Worm (Caenorhabditis elegans) whole organism, L1 larva: Measurements from ENCODE around the gene nos-3.
A peak's percentile ranks its signal among the peaks of the same experiment; 100 is the strongest.

ENCODE experiments used
- C34B4.2 ChIP-seq: sonication (generic microtip); optimal IDR thresholded peaks from 2 replicates; lab custom pipeline; 2017; ENCODE audit warnings: mild to moderate bottlenecking, missing genetic modification characterization, missing compliant biosample characterization
- F16B12.6 ChIP-seq: fragments of 150-350 bp; optimal IDR thresholded peaks from 2 replicates; lab custom pipeline; 2014; ENCODE audit warnings: missing biosample characterization, missing genetic modification characterization
- aha-1 ChIP-seq: fragments of 150-350 bp; optimal IDR thresholded peaks from 2 replicates; lab custom pipeline; 2014; ENCODE audit warnings: missing biosample characterization, missing genetic modification characterization
- alr-1 ChIP-seq: fragments of 200-800 bp; sonication (Bioruptor generic); optimal IDR thresholded peaks from 2 replicates; lab custom pipeline; 2018; ENCODE audit warnings: borderline replicate concordance, mild to moderate bottlenecking, missing genetic modification characterization, missing compliant biosample characterization
- ceh-63 ChIP-seq: fragments of 200-800 bp; sonication (Bioruptor generic); optimal IDR thresholded peaks from 2 replicates; lab custom pipeline; 2018; ENCODE audit warnings: mild to moderate bottlenecking, missing genetic modification characterization, missing compliant biosample characterization
- ceh-88 ChIP-seq: fragments of 200-800 bp; sonication (Bioruptor generic); IDR thresholded peaks from 2 replicates; pipeline ENCODE4 v1.3.6; 2022; ENCODE audit warnings: missing genetic modification characterization, missing compliant biosample characterization
- dsc-1 ChIP-seq: sonication (generic microtip); optimal IDR thresholded peaks from 2 replicates; lab custom pipeline; 2016; ENCODE audit warnings: mild to moderate bottlenecking, missing genetic modification characterization, missing compliant biosample characterization
- efl-1 ChIP-seq, 4 experiments: fragments of 150-350 bp; optimal IDR thresholded peaks in 3 of 4; peaks in 1 of 4; 1 replicate in 1 of 4; 2 replicates in 3 of 4; lab custom pipeline; 2014; ENCODE audit warnings: missing biosample characterization in 2 of 4, missing genetic modification characterization in 2 of 4, missing genetic modification reagents in 2 of 4
- egl-13 ChIP-seq: sonication (generic microtip); optimal IDR thresholded peaks from 2 replicates; lab custom pipeline; 2016; ENCODE audit warnings: missing genotype, missing genetic modification reagents, missing genetic modification characterization, missing compliant biosample characterization
- ets-5 ChIP-seq: fragments of 200-800 bp; sonication (Bioruptor generic); IDR thresholded peaks from 2 replicates; pipeline ENCODE4 v1.3.6; 2022; ENCODE audit warnings: missing genetic modification characterization, missing compliant biosample characterization
- fkh-10 ChIP-seq: sonication (generic microtip); optimal IDR thresholded peaks from 2 replicates; lab custom pipeline; 2017; ENCODE audit warnings: missing biosample characterization, missing genetic modification reagents, missing genetic modification characterization
- fkh-4 ChIP-seq: sonication (generic microtip); optimal IDR thresholded peaks from 2 replicates; lab custom pipeline; 2016; ENCODE audit warnings: missing compliant biosample characterization, missing genetic modification characterization, borderline replicate concordance
- fkh-8 ChIP-seq: sonication (generic microtip); optimal IDR thresholded peaks from 2 replicates; lab custom pipeline; 2016; ENCODE audit warnings: mild to moderate bottlenecking, missing genetic modification characterization, missing compliant biosample characterization
- fos-1 ChIP-seq: fragments of 150-350 bp; optimal IDR thresholded peaks from 2 replicates; lab custom pipeline; 2014; ENCODE audit warnings: missing biosample characterization, missing genetic modification characterization
- grh-1 ChIP-seq: fragments of 200-800 bp; sonication (Bioruptor generic); IDR thresholded peaks from 2 replicates; pipeline ENCODE4 v1.3.6; 2022; ENCODE audit warnings: missing genetic modification reagents, missing genetic modification characterization, missing compliant biosample characterization
- hlh-17 ChIP-seq: fragments of 200-800 bp; sonication (Bioruptor generic); optimal IDR thresholded peaks from 2 replicates; lab custom pipeline; 2018; ENCODE audit warnings: missing genetic modification characterization, mild to moderate bottlenecking, missing compliant biosample characterization, moderate library complexity, borderline replicate concordance
- isw-1 ChIP-seq: fragments of 200-800 bp; sonication (Bioruptor generic); IDR thresholded peaks from 2 replicates; pipeline ENCODE4 v1.3.6; 2022; ENCODE audit warnings: missing genetic modification characterization, missing compliant biosample characterization
- lin-15B ChIP-seq: fragments of 150-350 bp; sonication (generic microtip); optimal IDR thresholded peaks from 3 replicates; lab custom pipeline; 2014; ENCODE audit warnings: missing biosample characterization, missing genetic modification characterization
- mab-9 ChIP-seq: fragments of 200-800 bp; sonication (Bioruptor generic); IDR thresholded peaks from 2 replicates; pipeline ENCODE4 v1.3.6; 2022; ENCODE audit warnings: missing genetic modification reagents, missing genetic modification characterization, missing compliant biosample characterization
- mdl-1 ChIP-seq, 2 experiments: fragments of 150-350 bp; optimal IDR thresholded peaks; 2 replicates each; lab custom pipeline; 2014 to 2017; ENCODE audit warnings: missing biosample characterization in 2 of 2, missing genetic modification characterization in 2 of 2, inconsistent platforms in 1 of 2
- nhr-12 ChIP-seq: sonication (generic microtip); optimal IDR thresholded peaks from 2 replicates; lab custom pipeline; 2017; ENCODE audit warnings: missing biosample characterization, missing genetic modification characterization
- nhr-20 ChIP-seq: sonication (generic microtip); optimal IDR thresholded peaks from 2 replicates; lab custom pipeline; 2016; ENCODE audit warnings: mild to moderate bottlenecking, missing genetic modification characterization, missing compliant biosample characterization
- nhr-47 ChIP-seq: sonication (generic microtip); optimal IDR thresholded peaks from 2 replicates; lab custom pipeline; 2016; ENCODE audit warnings: mild to moderate bottlenecking, missing genetic modification characterization, moderate library complexity, missing compliant biosample characterization
- nhr-71 ChIP-seq: sonication (generic microtip); optimal IDR thresholded peaks from 2 replicates; lab custom pipeline; 2016; ENCODE audit warnings: mild to moderate bottlenecking, missing genetic modification characterization, moderate library complexity, missing compliant biosample characterization
- nhr-76 ChIP-seq: sonication (generic microtip); optimal IDR thresholded peaks from 2 replicates; lab custom pipeline; 2017; ENCODE audit warnings: missing biosample characterization, missing genetic modification characterization
- nhr-77 ChIP-seq: fragments of 150-350 bp; optimal IDR thresholded peaks from 2 replicates; lab custom pipeline; 2014; ENCODE audit warnings: missing biosample characterization, missing genetic modification characterization
- nhr-84 ChIP-seq: sonication (generic microtip); optimal IDR thresholded peaks from 2 replicates; lab custom pipeline; 2017; ENCODE audit warnings: missing biosample characterization, missing genetic modification characterization
- nhr-90 ChIP-seq: sonication (generic microtip); optimal IDR thresholded peaks from 2 replicates; lab custom pipeline; 2016; ENCODE audit warnings: mild to moderate bottlenecking, missing genetic modification characterization, missing compliant biosample characterization; ENCODE audit not compliant: poor library complexity
- pqm-1 ChIP-seq: sonication (generic microtip); optimal IDR thresholded peaks from 3 replicates; lab custom pipeline; 2017; ENCODE audit warnings: missing biosample characterization, missing genetic modification characterization
- sox-4 ChIP-seq: sonication (generic microtip); optimal IDR thresholded peaks from 2 replicates; lab custom pipeline; 2016; ENCODE audit warnings: missing genetic modification characterization, missing compliant biosample characterization
- sup-37 ChIP-seq: fragments of 200-800 bp; sonication (Bioruptor generic); optimal IDR thresholded peaks from 2 replicates; lab custom pipeline; 2018; ENCODE audit warnings: mild to moderate bottlenecking, missing genetic modification characterization, missing compliant biosample characterization
- swsn-7 ChIP-seq: sonication (generic microtip); optimal IDR thresholded peaks from 2 replicates; lab custom pipeline; 2016; ENCODE audit warnings: missing genetic modification characterization, missing compliant biosample characterization
- tlp-1 ChIP-seq: fragments of 150-350 bp; optimal IDR thresholded peaks from 2 replicates; lab custom pipeline; 2014; ENCODE audit warnings: missing biosample characterization, missing genetic modification characterization
- unc-130 ChIP-seq: fragments of 150-350 bp; optimal IDR thresholded peaks from 2 replicates; lab custom pipeline; 2017; ENCODE audit warnings: missing biosample characterization, missing genetic modification characterization, inconsistent platforms
- vab-15 ChIP-seq: sonication (generic microtip); optimal IDR thresholded peaks from 2 replicates; lab custom pipeline; 2017; ENCODE audit warnings: missing genotype, mild to moderate bottlenecking, missing genetic modification characterization, missing compliant biosample characterization
- zag-1 ChIP-seq: fragments of 150-350 bp; optimal IDR thresholded peaks from 2 replicates; lab custom pipeline; 2014; ENCODE audit warnings: missing biosample characterization, missing genetic modification characterization
- ztf-11 ChIP-seq, 2 experiments: sonication (generic microtip); optimal IDR thresholded peaks; 2 replicates each; lab custom pipeline; 2016 to 2017; ENCODE audit warnings: missing genetic modification characterization in 2 of 2, missing biosample characterization in 1 of 2, missing compliant biosample characterization in 1 of 2
- ztf-4 ChIP-seq: fragments of 150-350 bp; optimal IDR thresholded peaks from 2 replicates; lab custom pipeline; 2014; ENCODE audit warnings: missing biosample characterization, missing genetic modification characterization

Gene nos-3

DNA sequence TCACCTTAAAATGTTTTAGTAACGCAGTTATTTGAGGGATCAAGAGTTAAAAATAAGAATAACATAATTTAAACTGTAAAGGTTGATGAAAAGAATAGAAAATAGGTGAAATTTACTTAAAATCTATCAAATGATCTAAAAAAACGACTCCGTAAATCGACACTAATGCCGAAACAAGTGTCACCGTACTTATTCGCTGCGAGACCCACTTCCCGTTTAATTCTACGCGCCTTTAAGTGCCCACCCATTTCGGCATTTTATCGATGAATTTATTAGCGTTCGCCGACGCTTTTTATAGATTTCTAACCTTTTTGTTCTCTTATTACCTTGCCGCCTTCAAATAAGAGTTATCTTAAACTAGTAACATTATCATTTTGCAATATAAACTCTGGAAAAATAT lies at the start of gene nos-3, which contains the start of gene Y53C12B.1 (continued):
- TF ChIP-seq nhr-47 (tag; lab: Kevin White, UChicago) (peak; percentile 80), nhr-71 (peak; percentile 85), pqm-1 (tag; lab: Kevin White, UChicago) (no peak), fos-1 (peak; percentile 42), aha-1 (tag; lab: Kevin White, UChicago) (no peak), zag-1 (tag; lab: Kevin White, UChicago) (no peak), hlh-17 (GFP tag; lab: Kevin White, UChicago) (no peak), nhr-84 (tag; lab: Kevin White, UChicago) (no peak), ceh-88 (GFP tag; lab: Robert Waterston, UW) (no peak), alr-1 (tag; lab: Kevin White, UChicago) (no peak), fkh-10 (GFP tag; lab: Kevin White, UChicago) (peak; percentile 27), mdl-1 (tag; optimal IDR thresholded peaks at IDR 0.05; lab: Kevin White, UChicago) (peak in 1 of 2 experiments; percentile 68), grh-1 (peak; percentile 63), F16B12.6 (tag; lab: Kevin White, UChicago) (peak; percentile 65), lin-15B (tag; lab: Kevin White, UChicago) (peak; percentile 57), C34B4.2 (tag; lab: Kevin White, UChicago) (no peak), fkh-4 (tag; lab: Kevin White, UChicago) (no peak), dsc-1 (tag; lab: Kevin White, UChicago) (peak; percentile 57), sox-4 (no peak), efl-1 (optimal IDR thresholded peaks at IDR 0.05; lab: Kevin White, UChicago) (peak; percentile 87 to 89), efl-1 (GFP tag; optimal IDR thresholded peaks at IDR 0.05 in 1 of 2; lab: Kevin White, UChicago) (peak; percentile 77 to 97), ztf-11 (tag; optimal IDR thresholded peaks at IDR 0.05; lab: Kevin White, UChicago) (no peak), nhr-76 (tag; lab: Kevin White, UChicago) (no peak), nhr-77 (tag; lab: Kevin White, UChicago) (peak; percentile 69), ztf-4 (tag; lab: Kevin White, UChicago) (no peak), egl-13 (tag; lab: Kevin White, UChicago) (peak; percentile 39), ceh-63 (GFP tag; lab: Kevin White, UChicago) (no peak), vab-15 (tag; lab: Kevin White, UChicago) (peak; percentile 41), nhr-20 (tag; lab: Kevin White, UChicago) (peak; percentile 83), tlp-1 (tag; lab: Kevin White, UChicago) (no peak), nhr-90 (peak; percentile 68), mab-9 (GFP tag; lab: Robert Waterston, UW) (no peak)

DNA sequence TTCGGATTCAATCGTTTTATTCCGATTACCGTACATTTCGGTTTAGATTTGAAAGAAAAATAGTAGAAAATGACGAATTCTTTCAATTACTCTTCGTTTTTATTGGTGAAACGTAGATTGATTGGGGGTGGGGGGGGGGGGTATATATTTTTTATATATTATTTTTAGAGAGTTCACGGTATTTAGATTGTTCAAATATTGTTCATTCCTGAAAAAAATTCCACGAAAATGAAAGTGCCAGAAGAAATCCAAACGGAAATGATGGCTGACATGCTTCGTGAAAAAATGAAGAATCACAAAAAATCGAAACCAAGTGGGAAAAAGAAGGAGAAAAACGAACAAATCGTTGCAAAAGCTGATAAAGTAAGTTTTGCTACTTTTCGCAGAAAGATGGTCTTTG lies 45.8 kb upstream of the nos-3 start, which contains the start of the genes Y53C12A.8 and Y53C12A.7:
Gene Y53C12A.8, minus strand, starts transcription at position 101 of the 400 bp plus-strand sequence.
Gene Y53C12A.7, plus strand, starts transcription at position 181 of the 400 bp plus-strand sequence.
- no peak for TF ChIP-seq nhr-12 (tag; lab: Kevin White, UChicago)
- no peak for TF ChIP-seq isw-1 (GFP tag; lab: Robert Waterston, UW)
- TF ChIP-seq fkh-8 (tag; lab: Kevin White, UChicago) = no peak

DNA sequence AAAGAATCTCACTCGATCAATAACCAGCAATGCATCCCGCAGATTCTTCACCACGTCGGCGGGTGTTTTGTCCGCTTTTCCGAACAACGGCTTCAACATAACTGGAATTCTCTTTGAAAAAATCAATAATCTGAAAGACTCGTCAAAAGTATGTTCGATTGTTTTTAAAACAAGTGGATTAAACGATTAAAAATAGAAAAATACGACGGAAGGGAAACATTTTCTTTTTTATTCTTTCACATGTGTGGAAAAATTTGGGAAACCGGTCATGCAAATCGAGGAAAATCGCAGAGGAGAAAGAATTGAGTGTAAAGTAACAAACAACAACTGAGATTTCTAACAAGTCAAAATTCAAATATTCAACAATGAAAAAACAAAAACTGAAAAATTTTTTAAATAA lies 42.5 kb upstream of the nos-3 start, which contains the start of gene mop-25.2:
Gene mop-25.2, minus strand, starts transcription at position 101 of the 400 bp plus-strand sequence.
- TF ChIP-seq efl-1 (optimal IDR thresholded peaks at IDR 0.05; lab: Kevin White, UChicago) = no peak
- TF ChIP-seq efl-1 (GFP tag; optimal IDR thresholded peaks at IDR 0.05 in 1 of 2; lab: Kevin White, UChicago) = peak in 1 of 2 experiments; percentile 79
- TF ChIP-seq swsn-7 = no peak
- no peak for TF ChIP-seq ztf-4 (tag; lab: Kevin White, UChicago)

DNA sequence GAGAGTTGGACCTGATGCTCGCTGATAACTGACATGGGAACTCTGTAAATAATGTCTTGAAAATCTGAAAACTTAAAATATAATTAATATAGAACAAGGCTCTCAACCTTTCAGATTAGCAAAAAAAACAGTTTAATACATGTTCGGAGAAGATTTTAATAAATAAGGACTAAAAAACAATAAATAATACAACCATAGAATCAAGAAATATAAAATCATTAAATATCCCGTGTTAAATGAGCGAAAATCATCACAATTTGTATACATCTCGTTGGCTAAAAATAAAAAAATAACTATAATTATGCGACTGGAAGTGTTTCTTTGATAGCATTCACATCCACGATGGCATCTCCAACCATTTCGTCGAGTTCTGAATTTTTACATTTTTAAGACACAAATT lies 41.4 kb upstream of the nos-3 start, which contains the start of gene Y53C12A.10:
Gene Y53C12A.10, minus strand, starts transcription at position 101 of the 400 bp plus-strand sequence.
- no peak for TF ChIP-seq sup-37
- TF ChIP-seq ets-5 = no peak
- TF ChIP-seq unc-130 (tag; lab: Kevin White, UChicago) = no peak
